Fruit fly (Drosophila melanogaster) whole organism, embryonic: Measurements from ENCODE around the gene Sap30.

Source experiments
- Antp ChIP-seq: fragments of 200-800 bp; sonication (Bioruptor generic); optimal IDR thresholded peaks from 3 replicates; lab custom pipeline; 2016; ENCODE audit warnings: missing biosample characterization, missing genetic modification characterization
- Atf3 ChIP-seq: fragments of 200-800 bp; sonication (Bioruptor generic); optimal IDR thresholded peaks from 3 replicates; lab custom pipeline; 2016; ENCODE audit warnings: missing biosample characterization, missing genetic modification characterization
- CG10366 ChIP-seq: fragments of 200-800 bp; sonication (Bioruptor generic); IDR thresholded peaks from 2 replicates; pipeline ENCODE4 v1.3.6; 2022; ENCODE audit warnings: missing biosample characterization, missing genetic modification characterization
- CG10462 ChIP-seq: fragments of 200-800 bp; sonication (Bioruptor generic); optimal IDR thresholded peaks from 2 replicates; lab custom pipeline; 2016; ENCODE audit warnings: missing biosample characterization, missing genetic modification characterization
- CG10654 ChIP-seq: fragments of 200-800 bp; sonication (Bioruptor generic); optimal IDR thresholded peaks from 2 replicates; lab custom pipeline; 2016; ENCODE audit warnings: missing biosample characterization, missing genetic modification characterization
- CG10959 ChIP-seq: fragments of 200-800 bp; sonication (Bioruptor generic); IDR thresholded peaks from 2 replicates; pipeline ENCODE4 v1.3.6; 2022; ENCODE audit warnings: missing biosample characterization, missing genetic modification characterization
- CG11456 ChIP-seq: fragments of 200-800 bp; sonication (Bioruptor generic); IDR thresholded peaks from 3 replicates; pipeline ENCODE4 v1.3.6; 2022; ENCODE audit warnings: missing biosample characterization, missing genetic modification characterization
- CG12155 ChIP-seq: fragments of 200-800 bp; sonication (Bioruptor generic); optimal IDR thresholded peaks from 3 replicates; lab custom pipeline; 2016; ENCODE audit warnings: missing biosample characterization, missing genetic modification characterization
- CG12391 ChIP-seq: fragments of 200-800 bp; sonication (Bioruptor generic); optimal IDR thresholded peaks from 3 replicates; lab custom pipeline; 2018; ENCODE audit warnings: missing biosample characterization, mild to moderate bottlenecking, missing genetic modification characterization, moderate library complexity
- CG17385 ChIP-seq: fragments of 200-800 bp; sonication (Bioruptor generic); optimal IDR thresholded peaks from 3 replicates; lab custom pipeline; 2018; ENCODE audit warnings: missing biosample characterization, mild to moderate bottlenecking, missing genetic modification characterization
- CG2199 ChIP-seq: fragments of 200-800 bp; sonication (Bioruptor generic); IDR thresholded peaks from 3 replicates; pipeline ENCODE4 v1.3.6; 2022; ENCODE audit warnings: missing biosample characterization, missing genetic modification characterization
- CG30431 ChIP-seq: fragments of 200-800 bp; sonication (Bioruptor generic); optimal IDR thresholded peaks from 2 replicates; lab custom pipeline; 2017; ENCODE audit warnings: missing biosample characterization, missing genetic modification characterization
- CG3065 ChIP-seq: fragments of 200-800 bp; sonication (Bioruptor generic); optimal IDR thresholded peaks from 2 replicates; lab custom pipeline; 2016; ENCODE audit warnings: missing biosample characterization, missing genetic modification characterization
- CG3726 ChIP-seq: fragments of 200-800 bp; sonication (Bioruptor generic); IDR thresholded peaks from 3 replicates; pipeline ENCODE4, ENCODE4 v1.3.6; 2022; ENCODE audit warnings: missing biosample characterization, missing genetic modification characterization
- CG4617 ChIP-seq: fragments of 200-800 bp; sonication (Bioruptor generic); optimal IDR thresholded peaks from 3 replicates; lab custom pipeline; 2016; ENCODE audit warnings: missing biosample characterization, missing genetic modification characterization, borderline replicate concordance
- CG4854 ChIP-seq: fragments of 200-800 bp; sonication (Bioruptor generic); optimal IDR thresholded peaks from 2 replicates; lab custom pipeline; 2016; ENCODE audit warnings: missing biosample characterization, missing genetic modification characterization, inconsistent platforms
- CG7271 ChIP-seq: fragments of 200-800 bp; sonication (Bioruptor generic); optimal IDR thresholded peaks from 2 replicates; lab custom pipeline; 2018; ENCODE audit warnings: missing biosample characterization, mild to moderate bottlenecking, missing genetic modification characterization, moderate library complexity
- CG7963 ChIP-seq: fragments of 200-800 bp; sonication (Bioruptor generic); IDR thresholded peaks from 3 replicates; pipeline ENCODE4 v1.3.6; 2022; ENCODE audit warnings: missing biosample characterization, missing genetic modification characterization; ENCODE audit not compliant: partially characterized antibody
- CG8281 ChIP-seq: fragments of 200-800 bp; sonication (Bioruptor generic); optimal IDR thresholded peaks from 2 replicates; lab custom pipeline; 2018; ENCODE audit warnings: missing biosample characterization, mild to moderate bottlenecking, missing genetic modification characterization, moderate library complexity
- D19A ChIP-seq: fragments of 200-800 bp; optimal IDR thresholded peaks from 3 replicates; lab custom pipeline; 2019; ENCODE audit warnings: missing biosample characterization, mild to moderate bottlenecking, missing genetic modification characterization, moderate library complexity
- HLH54F ChIP-seq: fragments of 200-800 bp; sonication (Bioruptor generic); optimal IDR thresholded peaks from 3 replicates; lab custom pipeline; 2016; ENCODE audit warnings: missing biosample characterization, missing genetic modification characterization
- HmgD ChIP-seq: fragments of 200-800 bp; sonication (Bioruptor generic); optimal IDR thresholded peaks from 3 replicates; lab custom pipeline; 2016; ENCODE audit warnings: missing biosample characterization, missing genetic modification characterization
- Kr ChIP-seq: fragments of 200-800 bp; sonication (Bioruptor generic); optimal IDR thresholded peaks from 2 replicates; lab custom pipeline; 2017; ENCODE audit warnings: missing biosample characterization, mild to moderate bottlenecking, missing genetic modification characterization
- Lim3 ChIP-seq: fragments of 200-800 bp; sonication (Bioruptor generic); IDR thresholded peaks from 2 replicates; pipeline ENCODE4 v1.3.6; 2022; ENCODE audit warnings: missing biosample characterization, missing genetic modification characterization
- MTF-1 ChIP-seq: fragments of 200-800 bp; sonication (Bioruptor generic); optimal IDR thresholded peaks from 2 replicates; lab custom pipeline; 2018; ENCODE audit warnings: missing biosample characterization, mild to moderate bottlenecking, missing genetic modification characterization, borderline replicate concordance
- Mrtf ChIP-seq: fragments of 200-800 bp; sonication (Bioruptor generic); IDR thresholded peaks from 3 replicates; pipeline ENCODE4 v1.3.6; 2022; ENCODE audit warnings: missing biosample characterization, missing genetic modification characterization
- NK7.1 ChIP-seq: fragments of 200-800 bp; sonication (Bioruptor generic); optimal IDR thresholded peaks from 3 replicates; lab custom pipeline; 2016; ENCODE audit warnings: missing biosample characterization, missing genetic modification characterization
- Ptx1 ChIP-seq: fragments of 200-800 bp; sonication (Bioruptor generic); IDR thresholded peaks from 2 replicates; pipeline ENCODE4 v1.3.6; 2022; ENCODE audit warnings: missing biosample characterization, missing genetic modification characterization
- Usf ChIP-seq: fragments of 200-800 bp; sonication (Bioruptor generic); optimal IDR thresholded peaks from 2 replicates; lab custom pipeline; 2017; ENCODE audit warnings: missing genotype, missing biosample characterization, missing genetic modification characterization
- Vsx1 ChIP-seq: fragments of 200-800 bp; sonication (Bioruptor generic); optimal IDR thresholded peaks from 2 replicates; lab custom pipeline; 2017; ENCODE audit warnings: missing biosample characterization, mild to moderate bottlenecking, missing genetic modification characterization, missing genetic modification reagents
- ab ChIP-seq: fragments of 200-800 bp; sonication (Bioruptor generic); optimal IDR thresholded peaks from 2 replicates; lab custom pipeline; 2016; ENCODE audit warnings: missing biosample characterization, missing genetic modification characterization
- br ChIP-seq: fragments of >200 bp; optimal IDR thresholded peaks from 2 replicates; lab custom pipeline; 2017
- bsh ChIP-seq, 2 experiments: fragments of 200-800 bp; sonication (Bioruptor generic); optimal IDR thresholded peaks; 2 replicates each; lab custom pipeline; 2017 to 2018; ENCODE audit warnings: mild to moderate bottlenecking in 2 of 2, missing biosample characterization in 2 of 2, missing genetic modification characterization in 2 of 2, moderate library complexity in 1 of 2
- chn ChIP-seq: fragments of 200-800 bp; sonication (Bioruptor generic); optimal IDR thresholded peaks from 2 replicates; lab custom pipeline; 2016; ENCODE audit warnings: missing biosample characterization, missing genetic modification characterization
- dmrt11E ChIP-seq: fragments of 200-800 bp; sonication (Bioruptor generic); optimal IDR thresholded peaks from 3 replicates; lab custom pipeline; 2018; ENCODE audit warnings: missing biosample characterization, mild to moderate bottlenecking, missing genetic modification characterization, moderate library complexity
- en ChIP-seq: fragments of 200-800 bp; sonication (Bioruptor generic); optimal IDR thresholded peaks from 2 replicates; lab custom pipeline; 2016; ENCODE audit warnings: missing biosample characterization, missing genetic modification characterization
- exex ChIP-seq: fragments of 200-800 bp; sonication (Bioruptor generic); optimal IDR thresholded peaks from 4 replicates; lab custom pipeline; 2018; ENCODE audit warnings: missing biosample characterization, mild to moderate bottlenecking, missing genetic modification characterization, moderate library complexity
- lab ChIP-seq: fragments of 200-800 bp; sonication (Bioruptor generic); optimal IDR thresholded peaks from 3 replicates; lab custom pipeline; 2017; ENCODE audit warnings: missing biosample characterization, missing genetic modification characterization, mild to moderate bottlenecking, moderate library complexity, missing genetic modification reagents
- luna ChIP-seq: fragments of 200-800 bp; sonication (Bioruptor generic); optimal IDR thresholded peaks from 2 replicates; lab custom pipeline; 2016; ENCODE audit warnings: missing biosample characterization, missing genetic modification characterization
- nerfin-2 ChIP-seq: fragments of 200-800 bp; sonication (Bioruptor generic); IDR thresholded peaks from 2 replicates; pipeline ENCODE4 v1.3.6; 2022; ENCODE audit warnings: missing biosample characterization, missing genetic modification characterization; ENCODE audit not compliant: partially characterized antibody
- nmo ChIP-seq: fragments of 200-800 bp; sonication (Bioruptor generic); optimal IDR thresholded peaks from 2 replicates; lab custom pipeline; 2018; ENCODE audit warnings: missing biosample characterization, mild to moderate bottlenecking, missing genetic modification characterization, moderate library complexity
- odd ChIP-seq: fragments of 200-800 bp; sonication (Bioruptor generic); optimal IDR thresholded peaks from 2 replicates; lab custom pipeline; 2017; ENCODE audit warnings: missing biosample characterization, mild to moderate bottlenecking, missing genetic modification characterization
- peb ChIP-seq: fragments of 200-800 bp; sonication (Bioruptor generic); IDR thresholded peaks from 2 replicates; pipeline ENCODE4 v1.3.6; 2022; ENCODE audit warnings: missing biosample characterization, missing genetic modification characterization
- rib ChIP-seq: fragments of 200-800 bp; sonication (Bioruptor generic); IDR thresholded peaks from 2 replicates; pipeline ENCODE4 v1.3.6; 2022; ENCODE audit warnings: missing biosample characterization, missing genetic modification characterization
- sob ChIP-seq: fragments of 200-800 bp; sonication (Bioruptor generic); IDR thresholded peaks from 2 replicates; pipeline ENCODE4 v1.3.6; 2022; ENCODE audit warnings: missing biosample characterization, missing genetic modification characterization
- stc ChIP-seq: fragments of 200-800 bp; sonication (Bioruptor generic); IDR thresholded peaks from 2 replicates; pipeline ENCODE4 v1.3.6; 2022; ENCODE audit warnings: missing biosample characterization, missing genetic modification characterization
- tgo ChIP-seq: fragments of 200-800 bp; sonication (Bioruptor generic); IDR thresholded peaks from 3 replicates; pipeline ENCODE4 v1.3.6; 2022; ENCODE audit warnings: missing biosample characterization, missing genetic modification characterization
- unc-4 ChIP-seq: fragments of 200-800 bp; sonication (Bioruptor generic); IDR thresholded peaks from 2 replicates; pipeline ENCODE4 v1.3.6; 2022; ENCODE audit warnings: missing biosample characterization, missing genetic modification characterization; ENCODE audit not compliant: partially characterized antibody
- zen ChIP-seq: fragments of 200-800 bp; sonication (Bioruptor generic); optimal IDR thresholded peaks from 3 replicates; lab custom pipeline; 2018; ENCODE audit warnings: missing biosample characterization, mild to moderate bottlenecking, missing genetic modification characterization, moderate library complexity

Sap30 gene

DNA sequence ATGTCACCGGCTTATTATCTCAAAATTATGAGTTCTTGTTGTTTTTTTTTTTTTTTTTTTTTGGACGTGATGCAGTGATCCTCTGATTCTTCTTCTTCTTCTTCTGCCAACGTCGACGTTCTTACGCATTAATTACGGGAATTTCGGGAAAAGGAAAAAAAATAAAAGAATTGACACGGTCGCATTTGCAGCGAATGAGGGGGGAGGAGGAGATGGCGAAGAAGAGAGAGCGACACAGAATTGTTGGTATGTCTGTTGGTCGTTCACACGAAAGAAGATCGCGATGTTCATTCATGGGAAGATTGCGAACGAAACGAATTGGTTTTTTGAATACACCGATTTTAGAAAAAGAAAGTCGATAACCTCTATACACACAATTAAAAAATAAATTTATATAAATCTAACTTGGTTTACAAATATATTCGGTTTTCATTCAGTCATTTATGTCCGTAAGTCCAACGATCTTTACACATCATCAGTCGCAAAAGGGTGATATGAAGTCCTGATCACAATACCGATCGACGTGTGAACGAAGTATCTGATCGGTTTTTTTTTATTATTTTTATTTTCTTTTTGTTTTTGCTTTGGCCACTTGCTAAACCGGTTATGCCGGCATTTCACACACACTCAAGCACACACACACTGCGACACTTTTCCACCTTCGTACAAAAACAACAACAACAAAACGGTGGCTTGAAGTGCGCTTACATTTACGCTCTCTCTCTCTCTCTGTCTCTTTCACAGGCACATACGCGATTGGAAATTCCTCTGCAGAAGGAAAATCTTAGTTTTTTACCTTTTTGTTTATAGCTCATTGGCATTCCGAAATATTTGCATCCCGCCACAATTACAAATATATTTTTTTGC is 36.1 kb upstream of the Sap30 start (continued):
- 0 out of 2 replicates have a peak, but pooled peaks have one; percentile 19 for TF ChIP-seq peb
- peak; percentile 47 for TF ChIP-seq MTF-1 (GFP tag; lab: Kevin White, UChicago)
- no peak for TF ChIP-seq CG4617
- TF ChIP-seq Atf3 = no peak
- peak; percentile 59 for TF ChIP-seq CG10462 (GFP tag; lab: Kevin White, UChicago)
- TF ChIP-seq lab (GFP tag; lab: Kevin White, UChicago) = peak; percentile 73
- TF ChIP-seq HmgD (GFP tag; lab: Kevin White, UChicago) = no peak
- TF ChIP-seq CG7271 (tag; lab: Kevin White, UChicago) = no peak
- TF ChIP-seq CG10366 (GFP tag; lab: Robert Waterston, UW) = peak; percentile 39
- no peak for TF ChIP-seq Antp (GFP tag; lab: Kevin White, UChicago)
- no peak for TF ChIP-seq en
- peak; percentile 48 for TF ChIP-seq Usf (GFP tag; lab: Kevin White, UChicago)
- peak; percentile 61 for TF ChIP-seq Ptx1 (GFP tag; lab: Robert Waterston, UW)
- TF ChIP-seq rib (GFP tag; lab: Robert Waterston, UW) = no peak
- peak; percentile 22 for TF ChIP-seq exex
- TF ChIP-seq CG8281 = peak; percentile 45
- TF ChIP-seq CG4854 (GFP tag; lab: Kevin White, UChicago) = no peak
- TF ChIP-seq br (lab: Kevin White, UChicago) = no peak
- peak; percentile 58 for TF ChIP-seq sob (GFP tag; lab: Robert Waterston, UW)
- TF ChIP-seq CG12155 = peak; percentile 22
- peak; percentile 57 for TF ChIP-seq zen (tag; lab: Kevin White, UChicago)
- TF ChIP-seq CG11456 (GFP tag; lab: Robert Waterston, UW) = no peak
- TF ChIP-seq ab (GFP tag; lab: Kevin White, UChicago) = no peak
- TF ChIP-seq nerfin-2 = no peak
- peak; percentile 68 for TF ChIP-seq CG17385 (GFP tag; lab: Kevin White, UChicago)
- TF ChIP-seq Mrtf = peak; percentile 16; the same call in 1 of the 3 replicates
- TF ChIP-seq CG7963 (GFP tag; lab: Robert Waterston, UW) = no peak
- TF ChIP-seq CG30431 (GFP tag; lab: Kevin White, UChicago) = peak; percentile 54
- TF ChIP-seq odd (GFP tag; lab: Kevin White, UChicago) = peak; percentile 82
- TF ChIP-seq stc (GFP tag; lab: Robert Waterston, UW) = no peak
- no peak for TF ChIP-seq Lim3 (GFP tag; lab: Robert Waterston, UW)
- TF ChIP-seq chn (GFP tag; lab: Kevin White, UChicago) = peak; percentile 40
- TF ChIP-seq CG3726 (GFP tag; lab: Robert Waterston, UW) = no peak
- TF ChIP-seq Vsx1 (GFP tag; lab: Kevin White, UChicago) = peak; percentile 62
- TF ChIP-seq HLH54F (GFP tag; lab: Kevin White, UChicago) = peak; percentile 17
- no peak for TF ChIP-seq CG10654
- no peak for TF ChIP-seq CG2199 (GFP tag; lab: Robert Waterston, UW)
- peak; percentile 77 to 97 for TF ChIP-seq bsh (GFP tag; optimal IDR thresholded peaks at IDR 0.05; lab: Kevin White, UChicago)
- peak; percentile 33 for TF ChIP-seq NK7.1 (GFP tag; lab: Kevin White, UChicago)
- no peak for TF ChIP-seq unc-4 (GFP tag; lab: Robert Waterston, UW)
- no peak for TF ChIP-seq Kr (GFP tag; lab: Kevin White, UChicago)
- peak; percentile 82 for TF ChIP-seq nmo (GFP tag; lab: Kevin White, UChicago)
- TF ChIP-seq CG3065 = peak; percentile 9
- TF ChIP-seq CG10959 (GFP tag; lab: Robert Waterston, UW) = no peak
- TF ChIP-seq tgo = peak; percentile 47; the same call in 1 of the 3 replicates
- TF ChIP-seq D19A (tag; lab: Kevin White, UChicago) = peak; percentile 80
- no peak for TF ChIP-seq luna (GFP tag; lab: Kevin White, UChicago)
- TF ChIP-seq CG12391 (tag; lab: Kevin White, UChicago) = peak; percentile 84
- TF ChIP-seq dmrt11E = peak; percentile 78
